Fruit fly (Drosophila melanogaster) Kc167 (cell line): ENCODE results near the gene Ddc.

Experiments used
- Myc ChIP-seq: fragments of >200 bp; optimal IDR thresholded peaks from 2 replicates; lab custom pipeline; 2017; ENCODE audit warnings: missing external identifiers
- Sin3A ChIP-seq: fragments of >200 bp; optimal IDR thresholded peaks from 2 replicates; lab custom pipeline; 2018; ENCODE audit warnings: missing external identifiers
- h ChIP-seq: fragments of >200 bp; optimal IDR thresholded peaks from 3 replicates; lab custom pipeline; 2018; ENCODE audit warnings: missing external identifiers
- insv ChIP-seq: fragments of >200 bp; optimal IDR thresholded peaks from 3 replicates; lab custom pipeline; 2018; ENCODE audit warnings: missing external identifiers
- psq ChIP-seq: fragments of >200 bp; optimal IDR thresholded peaks from 2 replicates; lab custom pipeline; 2017; ENCODE audit warnings: missing external identifiers
- ttk ChIP-seq: sonication (Bioruptor generic); optimal IDR thresholded peaks from 2 replicates; lab custom pipeline; 2017; ENCODE audit warnings: missing external identifiers

DNA sequence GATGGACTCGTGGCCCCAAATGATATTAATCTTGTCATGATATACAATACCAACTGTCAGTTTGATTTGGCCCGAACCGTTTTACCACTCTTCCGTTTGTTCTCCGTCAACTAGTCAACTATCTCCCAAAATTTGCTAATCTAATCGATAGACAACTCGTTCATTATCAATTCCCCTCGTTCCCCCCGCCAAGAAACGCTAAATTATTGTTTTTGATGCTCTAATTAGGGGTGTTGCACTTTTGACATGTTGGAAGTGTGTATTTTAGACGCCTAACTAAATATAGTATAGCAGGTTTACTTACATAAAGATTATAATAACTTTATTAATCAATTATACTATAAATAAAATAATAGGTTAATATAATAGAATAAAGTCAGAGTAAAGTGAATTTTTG, 43.9 kb upstream of the Ddc start:
- TF ChIP-seq psq (lab: Kevin White, UChicago) = no peak
- no peak for TF ChIP-seq ttk
- TF ChIP-seq Sin3A = no peak
- no peak for TF ChIP-seq insv
- TF ChIP-seq Myc (lab: Kevin White, UChicago) = no peak
- no peak for TF ChIP-seq h (lab: Kevin White, UChicago)
